Worm (Caenorhabditis elegans) whole organism, L2 larva: ENCODE data around the gene Y4C6B.3.

ENCODE experiments used
- C34F6.9 ChIP-seq: fragments of 150-350 bp; optimal IDR thresholded peaks from 2 replicates; lab custom pipeline; 2014; ENCODE audit warnings: missing biosample characterization, missing genetic modification characterization
- F13H6.1 ChIP-seq: sonication (generic microtip); optimal IDR thresholded peaks from 2 replicates; lab custom pipeline; 2016; ENCODE audit warnings: missing genetic modification characterization, missing compliant biosample characterization
- aly-2 ChIP-seq: fragments of 150-350 bp; optimal IDR thresholded peaks from 2 replicates; lab custom pipeline; 2014; ENCODE audit warnings: missing biosample characterization, missing genetic modification characterization
- ama-1 ChIP-seq: fragments of 150-350 bp; optimal IDR thresholded peaks from 2 replicates; lab custom pipeline; 2018; ENCODE audit warnings: inconsistent platforms
- ceh-16 ChIP-seq: fragments of 150-350 bp; optimal IDR thresholded peaks from 2 replicates; lab custom pipeline; 2014; ENCODE audit warnings: missing biosample characterization, missing genetic modification characterization
- crh-2 ChIP-seq: sonication (generic microtip); optimal IDR thresholded peaks from 2 replicates; lab custom pipeline; 2017; ENCODE audit warnings: missing biosample characterization, missing genetic modification characterization
- fos-1 ChIP-seq: fragments of 150-350 bp; optimal IDR thresholded peaks from 2 replicates; lab custom pipeline; 2014; ENCODE audit warnings: missing biosample characterization, missing genetic modification characterization
- lin-11 ChIP-seq: fragments of 150-350 bp; sonication (generic microtip); optimal IDR thresholded peaks from 2 replicates; lab custom pipeline; 2014; ENCODE audit warnings: missing biosample characterization, missing genetic modification characterization, inconsistent platforms, mixed read lengths
- lin-13 ChIP-seq: fragments of 150-350 bp; optimal IDR thresholded peaks from 2 replicates; lab custom pipeline; 2014; ENCODE audit warnings: missing biosample characterization, missing genetic modification reagents, missing genetic modification characterization
- lin-39 ChIP-seq: fragments of 150-350 bp; optimal IDR thresholded peaks from 2 replicates; lab custom pipeline; 2014; ENCODE audit warnings: missing biosample characterization, missing genetic modification reagents, missing genetic modification characterization
- lsy-2 ChIP-seq, 2 experiments: fragments of 150-350 bp in 1 of 2; sonication (generic microtip) in 1 of 2; optimal IDR thresholded peaks; 2 replicates each; lab custom pipeline; 2014 to 2017; ENCODE audit warnings: missing biosample characterization in 2 of 2, missing genetic modification characterization in 2 of 2
- mab-5 ChIP-seq: fragments of 150-350 bp; optimal IDR thresholded peaks from 2 replicates; lab custom pipeline; 2014; ENCODE audit warnings: missing biosample characterization, missing genetic modification characterization
- mbf-1 ChIP-seq: sonication (generic microtip); optimal IDR thresholded peaks from 2 replicates; lab custom pipeline; 2017; ENCODE audit warnings: missing biosample characterization, missing genetic modification characterization
- mdl-1 ChIP-seq, 2 experiments: fragments of 150-350 bp in 1 of 2; sonication (generic microtip) in 1 of 2; optimal IDR thresholded peaks; 2 replicates each; lab custom pipeline; 2017; ENCODE audit warnings: missing biosample characterization in 2 of 2, missing genetic modification characterization in 2 of 2
- nhr-12 ChIP-seq: fragments of 150-350 bp; optimal IDR thresholded peaks from 2 replicates; lab custom pipeline; 2014; ENCODE audit warnings: missing biosample characterization, missing genetic modification characterization
- nhr-129 ChIP-seq: fragments of 150-350 bp; optimal IDR thresholded peaks from 2 replicates; lab custom pipeline; 2014; ENCODE audit warnings: missing biosample characterization, missing genetic modification characterization
- nhr-21 ChIP-seq: fragments of 150-350 bp; optimal IDR thresholded peaks from 2 replicates; lab custom pipeline; 2014; ENCODE audit warnings: missing biosample characterization, missing genetic modification characterization
- nhr-237 ChIP-seq: fragments of 150-350 bp; optimal IDR thresholded peaks from 2 replicates; lab custom pipeline; 2014; ENCODE audit warnings: missing biosample characterization, missing genetic modification characterization
- nhr-25 ChIP-seq: fragments of 150-350 bp; sonication (generic microtip); optimal IDR thresholded peaks from 3 replicates; lab custom pipeline; 2014; ENCODE audit warnings: missing biosample characterization, missing genetic modification characterization
- nhr-6 ChIP-seq: fragments of 150-350 bp; optimal IDR thresholded peaks from 2 replicates; lab custom pipeline; 2014; ENCODE audit warnings: missing biosample characterization, missing genetic modification characterization
- nhr-77 ChIP-seq: fragments of 150-350 bp; optimal IDR thresholded peaks from 2 replicates; lab custom pipeline; 2014; ENCODE audit warnings: missing biosample characterization, missing genetic modification characterization
- skn-1 ChIP-seq: sonication (generic microtip); optimal IDR thresholded peaks from 2 replicates; lab custom pipeline; 2017; ENCODE audit warnings: missing biosample characterization, missing genetic modification characterization
- sma-3 ChIP-seq: sonication (generic microtip); optimal IDR thresholded peaks from 2 replicates; lab custom pipeline; 2016; ENCODE audit warnings: missing genetic modification reagents, missing genetic modification characterization, missing compliant biosample characterization
- sma-9 ChIP-seq, 2 experiments: fragments of 150-350 bp in 1 of 2; sonication (generic microtip) in 1 of 2; optimal IDR thresholded peaks; 2 replicates each; lab custom pipeline; 2014 to 2016; ENCODE audit warnings: missing genetic modification characterization in 2 of 2, mild to moderate bottlenecking in 1 of 2, missing biosample characterization in 1 of 2, missing compliant biosample characterization in 1 of 2, missing genetic modification reagents in 1 of 2, moderate library complexity in 1 of 2
- snpc-4 ChIP-seq: fragments of 150-350 bp; optimal IDR thresholded peaks from 2 replicates; lab custom pipeline; 2014; ENCODE audit warnings: missing biosample characterization, missing genetic modification characterization
- unc-39 ChIP-seq: fragments of 150-350 bp; optimal IDR thresholded peaks from 2 replicates; lab custom pipeline; 2014; ENCODE audit warnings: missing biosample characterization, missing genetic modification characterization
- unc-55 ChIP-seq: fragments of 150-350 bp; sonication (generic microtip); optimal IDR thresholded peaks from 3 replicates; lab custom pipeline; 2014; ENCODE audit warnings: missing biosample characterization, missing genetic modification reagents, missing genetic modification characterization
- zag-1 ChIP-seq: fragments of 150-350 bp; optimal IDR thresholded peaks from 2 replicates; lab custom pipeline; 2014; ENCODE audit warnings: missing biosample characterization, missing genetic modification characterization
- ztf-1 ChIP-seq: fragments of 200-800 bp; sonication (Bioruptor generic); conservative IDR thresholded peaks from 2 replicates; pipeline ENCODE4 v1.3.6; 2022; ENCODE audit warnings: missing genetic modification characterization, missing compliant biosample characterization
- ztf-11 ChIP-seq: sonication (generic microtip); optimal IDR thresholded peaks from 2 replicates; lab custom pipeline; 2017; ENCODE audit warnings: missing biosample characterization, missing genetic modification characterization
- ztf-4 ChIP-seq: fragments of 150-350 bp; optimal IDR thresholded peaks from 2 replicates; lab custom pipeline; 2014; ENCODE audit warnings: missing biosample characterization, missing genetic modification characterization

Y4C6B.3 gene

DNA sequence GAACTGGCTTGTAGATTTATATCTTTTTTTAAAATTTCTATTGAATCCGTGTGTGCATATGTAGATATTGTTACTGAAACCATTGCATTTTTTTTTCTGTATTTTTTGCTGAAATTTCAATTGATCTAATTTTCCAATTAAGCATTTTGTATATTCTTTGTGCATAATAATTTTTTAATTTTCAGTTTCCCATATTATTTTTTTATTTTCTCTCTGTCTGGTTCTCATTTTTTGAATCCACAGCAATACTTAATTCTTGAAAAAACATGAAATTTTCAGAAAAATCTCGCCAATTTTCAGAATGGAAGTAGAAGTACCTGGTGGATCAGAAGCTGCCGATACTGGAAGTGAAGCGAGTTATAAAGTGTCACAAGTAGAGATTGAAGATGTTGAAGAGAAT is 34.3 kb downstream of the Y4C6B.3 start, which contains the start of gene sand-1:
sand-1 (plus strand) TSS at position 301 of the 400 bp plus-strand sequence.
- TF ChIP-seq unc-39 (tag; lab: Kevin White, UChicago) = no peak
- TF ChIP-seq ztf-1 (GFP tag; lab: Robert Waterston, UW) = no peak
- TF ChIP-seq nhr-12 = no peak
- TF ChIP-seq nhr-21 (tag; lab: Kevin White, UChicago) = no peak
- TF ChIP-seq ztf-11 (tag; lab: Kevin White, UChicago) = no peak

DNA sequence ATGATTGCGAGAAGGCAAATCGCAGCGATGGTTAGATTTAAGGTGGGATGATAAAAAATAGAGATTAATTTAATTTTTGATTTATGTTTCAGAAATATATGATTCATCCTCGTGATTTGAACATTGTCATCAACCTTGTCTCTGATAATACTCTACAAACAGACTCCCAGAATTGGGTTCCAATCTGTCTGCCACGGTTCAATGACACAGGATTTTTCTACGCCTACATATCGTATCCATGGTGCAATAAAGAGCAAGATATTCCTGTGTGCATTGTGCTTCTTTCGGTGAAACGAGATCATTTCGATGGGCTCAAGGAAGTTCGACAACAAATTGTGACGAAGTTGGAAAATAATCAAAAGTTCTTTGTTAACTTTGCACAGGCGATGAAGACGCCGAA is 35.6 kb downstream of the Y4C6B.3 start:
- TF ChIP-seq nhr-25 (tag; lab: Kevin White, UChicago) (no peak), mdl-1 (tag; optimal IDR thresholded peaks at IDR 0.05; lab: Kevin White, UChicago) (no peak)

DNA sequence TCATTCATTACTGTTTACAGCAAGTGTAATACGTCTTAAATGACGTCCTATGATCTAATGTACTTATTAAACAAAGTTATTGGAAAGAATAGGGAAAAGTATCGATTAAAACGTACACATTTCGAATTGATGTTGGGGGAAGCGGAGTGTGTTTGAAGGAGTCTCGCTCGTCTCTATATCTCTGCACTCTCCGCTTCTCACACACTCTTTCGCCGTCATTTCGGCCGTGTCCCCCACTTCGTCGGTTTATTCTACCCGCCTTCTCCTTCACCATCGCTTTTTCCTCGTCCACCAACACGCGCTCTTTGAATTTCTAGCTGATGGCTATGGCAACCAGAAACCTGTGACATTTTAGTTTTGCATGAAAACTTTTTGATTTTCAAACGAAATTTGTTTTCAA is 36.6 kb downstream of the Y4C6B.3 start:
- TF ChIP-seq nhr-25 (tag; lab: Kevin White, UChicago) (peak; percentile 20), lsy-2 (tag; optimal IDR thresholded peaks at IDR 0.05; lab: Kevin White, UChicago) (peak in 1 of 2 experiments; percentile 45), C34F6.9 (tag; lab: Kevin White, UChicago) (peak; percentile 63), crh-2 (tag; lab: Kevin White, UChicago) (peak; percentile 34), unc-55 (GFP tag; lab: Kevin White, UChicago) (peak; percentile 52), nhr-21 (tag; lab: Kevin White, UChicago) (no peak), sma-9 (GFP tag; optimal IDR thresholded peaks at IDR 0.05; lab: Kevin White, UChicago) (peak; percentile 11), sma-9 (tag; optimal IDR thresholded peaks at IDR 0.05; lab: Kevin White, UChicago) (no peak), F13H6.1 (tag; lab: Kevin White, UChicago) (peak; percentile 29), nhr-12 (no peak), nhr-129 (peak; percentile 50), ztf-4 (tag; lab: Kevin White, UChicago) (no peak), snpc-4 (tag; lab: Kevin White, UChicago) (peak; percentile 37)

DNA sequence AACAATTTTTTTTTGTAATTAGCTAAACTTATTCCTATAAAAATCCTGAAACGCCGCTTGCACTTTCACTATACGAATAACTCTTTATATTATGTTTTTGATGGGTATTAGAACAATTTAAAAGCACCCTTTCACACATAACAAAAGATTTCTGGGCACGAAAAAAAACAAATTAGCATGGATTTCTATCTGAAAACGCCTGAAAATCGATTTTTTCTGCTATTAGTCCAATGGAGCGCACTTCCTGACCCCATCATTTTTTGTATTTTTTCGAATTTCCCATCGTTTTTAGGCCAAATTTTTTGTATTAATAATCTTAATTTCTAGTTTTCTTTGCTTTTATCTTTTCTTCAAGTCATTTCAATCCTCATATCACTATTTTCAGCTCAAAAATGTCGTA is 37.1 kb downstream of the Y4C6B.3 start, which contains the start of gene F41H10.3:
F41H10.3 (plus strand) TSS at position 388 of the 400 bp plus-strand sequence.
- TF ChIP-seq unc-55 (GFP tag; lab: Kevin White, UChicago) = no peak
- peak; percentile 2 for TF ChIP-seq C34F6.9 (tag; lab: Kevin White, UChicago)
- TF ChIP-seq nhr-6 = no peak

DNA sequence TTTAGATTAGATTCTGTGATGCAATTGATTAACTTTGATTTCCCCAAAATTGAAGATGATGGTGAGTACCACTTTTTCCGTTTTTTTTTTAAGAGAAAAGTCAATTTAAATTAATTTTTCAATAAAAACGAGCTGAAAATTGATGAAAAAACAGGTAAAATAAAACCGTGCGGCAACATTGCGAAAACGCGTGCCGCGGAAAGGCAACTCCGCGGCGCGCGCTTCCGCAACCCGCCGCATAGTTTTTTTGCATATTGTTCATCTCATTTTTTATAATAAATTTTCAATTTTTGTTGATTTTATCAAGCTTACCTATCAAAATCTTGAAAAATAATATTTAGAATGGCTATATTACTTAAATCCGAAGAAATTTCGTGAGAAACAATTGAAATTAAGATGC is 38.6 kb downstream of the Y4C6B.3 start:
- TF ChIP-seq C34F6.9 (tag; lab: Kevin White, UChicago) (no peak), aly-2 (tag; lab: Kevin White, UChicago) (no peak), sma-3 (no peak), unc-55 (GFP tag; lab: Kevin White, UChicago) (peak; percentile 53), zag-1 (no peak), lsy-2 (tag; optimal IDR thresholded peaks at IDR 0.05; lab: Kevin White, UChicago) (peak in 1 of 2 experiments; percentile 26), mdl-1 (tag; optimal IDR thresholded peaks at IDR 0.05; lab: Kevin White, UChicago) (no peak), unc-39 (tag; lab: Kevin White, UChicago) (no peak), lin-13 (GFP tag; lab: Kevin White, UChicago) (no peak)

DNA sequence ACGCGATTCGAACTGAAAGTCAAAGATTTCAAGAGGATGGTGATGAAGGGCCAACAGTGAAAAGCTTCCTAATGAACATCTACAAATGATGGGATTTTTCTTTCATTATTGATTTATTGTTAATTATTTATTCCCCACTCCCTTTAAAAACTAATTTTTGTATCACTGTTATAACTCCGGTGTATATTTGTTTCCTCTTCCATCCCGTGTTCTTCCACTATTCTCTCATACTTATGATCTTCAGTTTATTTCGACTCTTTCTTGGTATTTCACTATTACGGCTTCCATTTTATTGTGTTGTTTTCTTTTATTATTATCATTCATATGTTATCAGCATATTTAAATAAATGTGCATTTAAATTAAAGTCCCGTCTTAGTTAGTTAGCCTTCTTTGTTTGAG is 42.0 kb downstream of the Y4C6B.3 start:
- TF ChIP-seq ztf-4 (tag; lab: Kevin White, UChicago) (no peak), fos-1 (tag; lab: Kevin White, UChicago) (peak; percentile 2)

DNA sequence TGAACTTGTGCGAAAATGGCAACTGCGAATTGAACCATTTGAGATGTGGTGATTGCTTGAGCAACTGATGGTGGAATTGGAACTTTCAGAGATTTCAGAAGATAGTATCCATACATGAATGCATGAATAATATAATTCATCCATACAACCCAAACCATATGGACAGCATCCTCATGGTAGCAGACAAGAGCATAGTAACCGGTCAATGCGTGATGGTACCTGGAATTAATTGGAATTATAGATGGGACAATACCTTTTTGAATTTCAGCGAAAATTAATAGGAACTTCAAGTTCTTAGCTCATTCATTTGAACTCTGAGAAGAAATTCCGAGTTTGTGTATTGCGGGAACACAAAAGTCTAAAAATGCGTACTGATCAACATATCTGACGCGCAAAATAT is 42.7 kb downstream of the Y4C6B.3 start:
- TF ChIP-seq ztf-4 (tag; lab: Kevin White, UChicago) = no peak
- no peak for TF ChIP-seq nhr-77 (tag; lab: Kevin White, UChicago)
- no peak for TF ChIP-seq unc-39 (tag; lab: Kevin White, UChicago)
- no peak for TF ChIP-seq lin-39 (tag; lab: Kevin White, UChicago)
- no peak for TF ChIP-seq lsy-2 (tag; optimal IDR thresholded peaks at IDR 0.05; lab: Kevin White, UChicago)
- TF ChIP-seq crh-2 (tag; lab: Kevin White, UChicago) = no peak
- no peak for TF ChIP-seq ceh-16 (tag; lab: Kevin White, UChicago)
- TF ChIP-seq nhr-6 = no peak
- TF ChIP-seq ama-1 = no peak
- TF ChIP-seq mbf-1 (tag; lab: Kevin White, UChicago) = no peak
- no peak for TF ChIP-seq skn-1 (tag; lab: Kevin White, UChicago)
- no peak for TF ChIP-seq C34F6.9 (tag; lab: Kevin White, UChicago)
- no peak for TF ChIP-seq nhr-237 (tag; lab: Kevin White, UChicago)
- TF ChIP-seq aly-2 (tag; lab: Kevin White, UChicago) = no peak
- TF ChIP-seq fos-1 (tag; lab: Kevin White, UChicago) = no peak
- TF ChIP-seq lin-13 (GFP tag; lab: Kevin White, UChicago) = no peak
- no peak for TF ChIP-seq lin-11 (tag; lab: Kevin White, UChicago)
- no peak for TF ChIP-seq zag-1
- no peak for TF ChIP-seq mab-5 (tag; lab: Kevin White, UChicago)
